Fruit fly (Drosophila melanogaster): ENCODE measurements around the gene ssp6.

ssp6 gene

dm6 chr3L:6085988-6086387 lies 9.5 kb downstream of the ssp6 start (continued):
- TF ChIP-seq prd (optimal IDR thresholded peaks at IDR 0.05), result no peak
- peak; percentile 45; the same call in 1 of the 3 replicates for TF ChIP-seq prd (GFP tag; IDR thresholded peaks at IDR 0.05)
- TF ChIP-seq HmgZ (tag; optimal IDR thresholded peaks at IDR 0.05), result peak; percentile 20
- no peak for TF ChIP-seq ac (GFP tag; optimal IDR thresholded peaks at IDR 0.05)
- TF ChIP-seq CG12659 (GFP tag; optimal IDR thresholded peaks at IDR 0.05), result peak; percentile 9
- TF ChIP-seq luna (GFP tag; optimal IDR thresholded peaks at IDR 0.05), result no peak
- no peak for TF ChIP-seq sima (GFP tag; optimal IDR thresholded peaks at IDR 0.05)
- no peak for TF ChIP-seq B-H1 (GFP tag; IDR thresholded peaks at IDR 0.05)
- no peak for TF ChIP-seq CG9215 (GFP tag; IDR thresholded peaks at IDR 0.05)
- no peak for TF ChIP-seq CG6175 (GFP tag; IDR thresholded peaks at IDR 0.05)
- no peak for TF ChIP-seq CG34224 (GFP tag; IDR thresholded peaks at IDR 0.05; ENCODE audit: partially characterized antibody)
- peak; percentile 23 for TF ChIP-seq CG9727 (GFP tag; optimal IDR thresholded peaks at IDR 0.05)
- no peak for TF ChIP-seq CG15514 (GFP tag; optimal IDR thresholded peaks at IDR 0.05)
- TF ChIP-seq ab (GFP tag; optimal IDR thresholded peaks at IDR 0.05), result no peak
- TF ChIP-seq Sin3A (optimal IDR thresholded peaks at IDR 0.05), result no peak
- TF ChIP-seq CG13894 (tag; optimal IDR thresholded peaks at IDR 0.05), result no peak
- no peak for TF ChIP-seq CG17612 (GFP tag; IDR thresholded peaks at IDR 0.05)
- TF ChIP-seq CG10147 (GFP tag; optimal IDR thresholded peaks at IDR 0.05), result no peak
- no peak for TF ChIP-seq CG6854 (GFP tag; optimal IDR thresholded peaks at IDR 0.05)
- no peak for TF ChIP-seq D19A (tag; optimal IDR thresholded peaks at IDR 0.05)
- TF ChIP-seq CG8388 (GFP tag; optimal IDR thresholded peaks at IDR 0.05), result peak; percentile 38
- TF ChIP-seq CG7556 (GFP tag; optimal IDR thresholded peaks at IDR 0.05), result peak; percentile 36

dm6 chr3L:6093213-6093612 lies 16.7 kb downstream of the ssp6 start, which contains the start of gene CG10469:
Gene CG10469 (minus strand): TSS chr3L:6093313.
- TF ChIP-seq stwl (tag; optimal IDR thresholded peaks at IDR 0.05) (no peak), CG16813 (GFP tag; IDR thresholded peaks at IDR 0.05; ENCODE audit: partially characterized antibody) (0 out of 3 replicates have a peak, but pooled peaks have one; percentile 16)

dm6 chr3L:6094697-6095096 lies 18.2 kb downstream of the ssp6 start, which contains the start of the genes CG10467 and loj:
Gene CG10467 (minus strand): TSS chr3L:6094747.
Gene loj (plus strand): TSS chr3L:6094987.
- TF ChIP-seq chm (GFP tag; IDR thresholded peaks at IDR 0.05) (peak; percentile 93), Fer2 (tag; optimal IDR thresholded peaks at IDR 0.05) (peak; percentile 94), Ssrp (tag; optimal IDR thresholded peaks at IDR 0.05) (peak; percentile 98), CG34224 (GFP tag; IDR thresholded peaks at IDR 0.05; ENCODE audit: partially characterized antibody) (peak; percentile 53; the same call in 1 of the 3 replicates), CG4730 (GFP tag; IDR thresholded peaks at IDR 0.05) (peak; percentile 96), CG11085 (GFP tag; IDR thresholded peaks at IDR 0.05) (peak; percentile 97), eve (GFP tag; optimal IDR thresholded peaks at IDR 0.05) (no peak), CG16815 (GFP tag; optimal IDR thresholded peaks at IDR 0.05) (peak; percentile 98), CG13624 (GFP tag; optimal IDR thresholded peaks at IDR 0.05) (peak; percentile 85), her (GFP tag; optimal IDR thresholded peaks at IDR 0.05) (peak; percentile 45), CG18262 (tag; optimal IDR thresholded peaks at IDR 0.05) (peak; percentile 92), Bdp1 (GFP tag; optimal IDR thresholded peaks at IDR 0.05) (peak; percentile 78), CG2202 (tag; optimal IDR thresholded peaks at IDR 0.05) (peak; percentile 90), Eip74EF (GFP tag; optimal IDR thresholded peaks at IDR 0.05) (peak in 1 of 2 experiments; percentile 78), ap (GFP tag; IDR thresholded peaks at IDR 0.05) (peak; percentile 92), zen (tag; optimal IDR thresholded peaks at IDR 0.05) (peak; percentile 98), D (optimal IDR thresholded peaks at IDR 0.05) (no peak), D (GFP tag; optimal IDR thresholded peaks at IDR 0.05) (peak; percentile 91), org-1 (GFP tag; optimal IDR thresholded peaks at IDR 0.05) (peak; percentile 75), CG6254 (GFP tag; optimal IDR thresholded peaks at IDR 0.05) (peak; percentile 80), CG8359 (GFP tag; optimal IDR thresholded peaks at IDR 0.05; ENCODE audit: borderline replicate concordance) (peak; percentile 67), CG4424 (GFP tag; optimal IDR thresholded peaks at IDR 0.05) (peak; percentile 97), otp (GFP tag; IDR thresholded peaks at IDR 0.05) (peak; percentile 94), Ets65A (GFP tag) (peak; percentile 100), CG16779 (GFP tag; IDR thresholded peaks at IDR 0.05) (peak; percentile 88), Dll (GFP tag; IDR thresholded peaks at IDR 0.05; ENCODE audit: partially characterized antibody) (peak; percentile 84), D19B (GFP tag; optimal IDR thresholded peaks at IDR 0.05) (peak; percentile 81)

Data from whole organism, embryonic.